Worm (Caenorhabditis elegans) whole organism, mixed stage, embryonic: ENCODE results near the gene F20C5.5.

ENCODE experiments used
- M03D4.4 ChIP-seq: sonication (generic microtip); optimal IDR thresholded peaks from 2 replicates; lab custom pipeline; 2017; ENCODE audit warnings: mild to moderate bottlenecking, missing genetic modification characterization, missing compliant biosample characterization
- bed-3 ChIP-seq: fragments of 200-800 bp; sonication (Bioruptor generic); optimal IDR thresholded peaks from 3 replicates; lab custom pipeline; 2018; ENCODE audit warnings: mild to moderate bottlenecking, missing genetic modification characterization, moderate library complexity, missing compliant biosample characterization
- blmp-1 ChIP-seq: fragments of 150-350 bp; optimal IDR thresholded peaks from 2 replicates; lab custom pipeline; 2014; ENCODE audit warnings: missing biosample characterization, missing genetic modification characterization
- ceh-39 ChIP-seq: fragments of 150-350 bp; optimal IDR thresholded peaks from 2 replicates; lab custom pipeline; 2014; ENCODE audit warnings: missing biosample characterization, missing genetic modification characterization
- ceh-43 ChIP-seq: fragments of 200-800 bp; sonication (Bioruptor generic); optimal IDR thresholded peaks from 2 replicates; lab custom pipeline; 2018; ENCODE audit warnings: mild to moderate bottlenecking, missing genetic modification characterization, moderate library complexity, missing compliant biosample characterization
- ces-1 ChIP-seq: fragments of 150-350 bp; optimal IDR thresholded peaks from 2 replicates; lab custom pipeline; 2014; ENCODE audit warnings: missing biosample characterization, missing genetic modification reagents, missing genetic modification characterization
- drap-1 ChIP-seq: fragments of 200-800 bp; sonication (Bioruptor generic); optimal IDR thresholded peaks from 3 replicates; lab custom pipeline; 2018; ENCODE audit warnings: mild to moderate bottlenecking, missing genetic modification characterization, missing compliant biosample characterization
- elt-1 ChIP-seq: sonication (generic microtip); optimal IDR thresholded peaks from 2 replicates; lab custom pipeline; 2017; ENCODE audit warnings: missing genetic modification characterization, mild to moderate bottlenecking, missing compliant biosample characterization, antibody characterized with exemption, moderate library complexity, borderline replicate concordance; ENCODE audit not compliant: insufficient read depth
- elt-3 ChIP-seq: fragments of 150-350 bp; optimal IDR thresholded peaks from 2 replicates; lab custom pipeline; 2014; ENCODE audit warnings: missing biosample characterization, missing genetic modification characterization
- flh-1 ChIP-seq: fragments of 200-800 bp; sonication (Bioruptor generic); optimal IDR thresholded peaks from 2 replicates; lab custom pipeline; 2018; ENCODE audit warnings: mild to moderate bottlenecking, missing genetic modification characterization, moderate library complexity, missing compliant biosample characterization
- ham-2 ChIP-seq: fragments of 200-800 bp; sonication (Bioruptor generic); optimal IDR thresholded peaks from 2 replicates; lab custom pipeline; 2018; ENCODE audit warnings: mild to moderate bottlenecking, missing genetic modification characterization, missing compliant biosample characterization
- hlh-1 ChIP-seq: fragments of 150-350 bp; optimal IDR thresholded peaks from 2 replicates; lab custom pipeline; 2014; ENCODE audit warnings: missing biosample characterization, missing genetic modification reagents, missing genetic modification characterization
- lin-13 ChIP-seq: fragments of 150-350 bp; optimal IDR thresholded peaks from 2 replicates; lab custom pipeline; 2014; ENCODE audit warnings: missing biosample characterization, missing genetic modification characterization
- lin-32 ChIP-seq: fragments of 200-800 bp; sonication (Bioruptor generic); optimal IDR thresholded peaks from 2 replicates; lab custom pipeline; 2018; ENCODE audit warnings: mild to moderate bottlenecking, missing genetic modification characterization, missing compliant biosample characterization
- lsy-2 ChIP-seq: fragments of 150-350 bp; optimal IDR thresholded peaks from 2 replicates; lab custom pipeline; 2014; ENCODE audit warnings: missing biosample characterization, missing genetic modification characterization
- mab-5 ChIP-seq: fragments of 150-350 bp; optimal IDR thresholded peaks from 2 replicates; lab custom pipeline; 2014; ENCODE audit warnings: missing biosample characterization, missing genetic modification characterization
- mep-1 ChIP-seq: fragments of 150-350 bp; optimal IDR thresholded peaks from 2 replicates; lab custom pipeline; 2017; ENCODE audit warnings: missing biosample characterization, missing genetic modification reagents, missing genetic modification characterization, inconsistent platforms
- mls-2 ChIP-seq: sonication (generic microtip); optimal IDR thresholded peaks from 2 replicates; lab custom pipeline; 2016; ENCODE audit warnings: mild to moderate bottlenecking, missing genetic modification characterization, moderate library complexity, missing compliant biosample characterization
- nhr-2 ChIP-seq: fragments of 150-350 bp; optimal IDR thresholded peaks from 2 replicates; lab custom pipeline; 2014; ENCODE audit warnings: missing biosample characterization, missing genetic modification characterization
- nhr-237 ChIP-seq: fragments of 150-350 bp; optimal IDR thresholded peaks from 2 replicates; lab custom pipeline; 2014; ENCODE audit warnings: missing biosample characterization, missing genetic modification characterization
- nhr-28 ChIP-seq: fragments of 150-350 bp; optimal IDR thresholded peaks from 2 replicates; lab custom pipeline; 2014; ENCODE audit warnings: missing biosample characterization, missing genetic modification characterization
- nhr-76 ChIP-seq: sonication (generic microtip); optimal IDR thresholded peaks from 2 replicates; lab custom pipeline; 2017; ENCODE audit warnings: missing biosample characterization, missing genetic modification characterization
- pha-4 ChIP-seq: fragments of 150-350 bp; optimal IDR thresholded peaks from 2 replicates; lab custom pipeline; 2018; ENCODE audit warnings: missing biosample characterization, missing genetic modification reagents, missing genetic modification characterization
- sem-2 ChIP-seq: fragments of 200-800 bp; sonication (Bioruptor generic); optimal IDR thresholded peaks from 2 replicates; lab custom pipeline; 2018; ENCODE audit warnings: mild to moderate bottlenecking, missing genetic modification characterization, missing compliant biosample characterization
- snpc-4 ChIP-seq: fragments of 150-350 bp; optimal IDR thresholded peaks from 2 replicates; lab custom pipeline; 2014; ENCODE audit warnings: missing biosample characterization, missing genetic modification characterization
- unc-120 ChIP-seq: sonication (generic microtip); optimal IDR thresholded peaks from 2 replicates; lab custom pipeline; 2017; ENCODE audit warnings: missing genetic modification characterization, missing compliant biosample characterization; ENCODE audit not compliant: poor library complexity, severe bottlenecking
- unc-39 ChIP-seq: fragments of 150-350 bp; optimal IDR thresholded peaks from 2 replicates; lab custom pipeline; 2014; ENCODE audit warnings: missing biosample characterization, missing genetic modification characterization
- unc-62 ChIP-seq: fragments of 150-350 bp; optimal IDR thresholded peaks from 2 replicates; lab custom pipeline; 2014; ENCODE audit warnings: missing biosample characterization, missing genetic modification reagents, missing genetic modification characterization
- zip-8 ChIP-seq: fragments of 150-350 bp; optimal IDR thresholded peaks from 2 replicates; lab custom pipeline; 2014; ENCODE audit warnings: missing biosample characterization, missing genetic modification characterization

The F20C5.5 gene

ce11 chrIV:8772800-8773256 lies 3.4 kb upstream of the F20C5.5 start, which contains the start of gene F20C5.6:
Gene F20C5.6 (minus strand): TSS chrIV:8773206.
- no peak for TF ChIP-seq lin-13
- no peak for TF ChIP-seq unc-39
- TF ChIP-seq zip-8 (tag; lab: Kevin White, UChicago): no peak
- no peak for TF ChIP-seq unc-62
- no peak for TF ChIP-seq elt-1 (tag; lab: Kevin White, UChicago)
- no peak for TF ChIP-seq blmp-1 (tag; lab: Kevin White, UChicago)
- TF ChIP-seq mls-2 (tag; lab: Kevin White, UChicago): no peak
- no peak for TF ChIP-seq M03D4.4 (tag; lab: Kevin White, UChicago)
- no peak for TF ChIP-seq nhr-28 (tag; lab: Kevin White, UChicago)
- no peak for TF ChIP-seq hlh-1
- no peak for TF ChIP-seq mab-5 (tag; lab: Kevin White, UChicago)
- TF ChIP-seq bed-3 (GFP tag; lab: Kevin White, UChicago): no peak
- no peak for TF ChIP-seq ham-2
- TF ChIP-seq nhr-76 (tag; lab: Kevin White, UChicago): no peak
- no peak for TF ChIP-seq nhr-2
- TF ChIP-seq pha-4 (tag; lab: Kevin White, UChicago): no peak
- no peak for TF ChIP-seq lsy-2 (tag; lab: Kevin White, UChicago)
- TF ChIP-seq lin-32 (GFP tag; lab: Kevin White, UChicago): no peak
- no peak for TF ChIP-seq elt-3 (tag; lab: Kevin White, UChicago)
- TF ChIP-seq nhr-237 (tag; lab: Kevin White, UChicago): no peak

ce11 chrIV:8764567-8764966 lies 4.9 kb downstream of the F20C5.5 start, which contains the start of gene cdc-50.B:
Gene cdc-50.B (plus strand): TSS chrIV:8764867.
- TF ChIP-seq nhr-28 (tag; lab: Kevin White, UChicago) (no peak), snpc-4 (no peak), nhr-237 (tag; lab: Kevin White, UChicago) (no peak), ham-2 (no peak), lsy-2 (tag; lab: Kevin White, UChicago) (no peak), mls-2 (tag; lab: Kevin White, UChicago) (no peak), M03D4.4 (tag; lab: Kevin White, UChicago) (no peak), pha-4 (tag; lab: Kevin White, UChicago) (no peak), unc-39 (no peak), unc-62 (no peak)
- TF ChIP-seq, all 35 proteins: peak for 0

- TF ChIP-seq mep-1 (tag; lab: Kevin White, UChicago) (peak; percentile 39), ceh-39 (tag; lab: Kevin White, UChicago) (peak; percentile 72), lsy-2 (tag; lab: Kevin White, UChicago) (peak; percentile 32), unc-120 (peak; percentile 56), unc-62 (peak; percentile 61), ces-1 (peak; percentile 94), unc-39 (no peak), flh-1 (GFP tag; lab: Kevin White, UChicago) (no peak), hlh-1 (peak; percentile 88)
Measured at ce11 chrIV:8762471-8762870, 7.0 kb downstream of the F20C5.5 start.

ce11 chrIV:8761896-8762295 lies 7.5 kb downstream of the F20C5.5 start, which contains the start of the genes F20C5.11 and klp-11:
Gene F20C5.11 (minus strand): TSS chrIV:8761996.
Gene klp-11 (minus strand): TSS chrIV:8762066.
- TF ChIP-seq unc-120: no peak
- no peak for TF ChIP-seq unc-39
- TF ChIP-seq sem-2 (GFP tag; lab: Kevin White, UChicago): no peak
- TF ChIP-seq snpc-4: no peak
- no peak for TF ChIP-seq nhr-28 (tag; lab: Kevin White, UChicago)

- TF ChIP-seq ces-1: peak; percentile 28
- no peak for TF ChIP-seq unc-62
- TF ChIP-seq bed-3 (GFP tag; lab: Kevin White, UChicago): no peak
- TF ChIP-seq, all 35 proteins: peak for 1
Measured at ce11 chrIV:8758620-8759019, 10.8 kb downstream of the F20C5.5 start.

- no peak for TF ChIP-seq sem-2 (GFP tag; lab: Kevin White, UChicago)
- TF ChIP-seq ceh-43 (GFP tag; lab: Kevin White, UChicago): no peak
- TF ChIP-seq nhr-237 (tag; lab: Kevin White, UChicago): no peak
- peak; percentile 2 for TF ChIP-seq ces-1
- no peak for TF ChIP-seq zip-8 (tag; lab: Kevin White, UChicago)
- peak; percentile 55 for TF ChIP-seq hlh-1
- TF ChIP-seq mls-2 (tag; lab: Kevin White, UChicago): no peak
- no peak for TF ChIP-seq pha-4 (tag; lab: Kevin White, UChicago)
- TF ChIP-seq unc-120: peak; percentile 54
- no peak for TF ChIP-seq nhr-28 (tag; lab: Kevin White, UChicago)
- no peak for TF ChIP-seq ceh-39 (tag; lab: Kevin White, UChicago)
- no peak for TF ChIP-seq drap-1
Measured at ce11 chrIV:8757729-8758128, 11.7 kb downstream of the F20C5.5 start.
